Worm (Caenorhabditis elegans): ENCODE results near the gene T05A12.4.
A peak's percentile ranks its signal among the peaks of the same experiment; 100 is the strongest.

Gene T05A12.4

DNA sequence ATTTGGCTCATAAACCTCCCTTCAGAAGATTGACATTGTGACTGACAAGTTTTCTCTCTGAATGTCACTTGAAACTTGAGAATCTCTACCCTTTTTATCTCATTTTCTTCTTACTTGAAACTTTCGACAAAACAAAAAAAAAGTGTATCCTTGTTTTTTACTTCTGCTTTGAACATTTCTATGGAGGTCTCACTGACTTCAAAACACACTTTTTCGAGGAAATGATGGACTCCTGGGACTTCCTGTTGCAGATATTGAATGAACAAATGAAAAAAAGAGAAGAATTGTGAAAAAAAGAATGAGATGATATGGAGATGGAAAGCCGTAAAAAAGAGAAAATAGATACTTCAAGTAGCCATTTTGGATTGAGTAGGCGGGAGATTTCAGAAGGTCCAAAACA, 53.4 kb downstream of the T05A12.4 start:
- no peak for TF ChIP-seq nfya-1 (tag; optimal IDR thresholded peaks at IDR 0.05; ENCODE audit: insufficient read depth)
- TF ChIP-seq ceh-9 (tag; optimal IDR thresholded peaks at IDR 0.05): no peak
- peak; percentile 62 for TF ChIP-seq fkh-10 (GFP tag; optimal IDR thresholded peaks at IDR 0.05)
- no peak for TF ChIP-seq elt-1 (tag; optimal IDR thresholded peaks at IDR 0.05)

DNA sequence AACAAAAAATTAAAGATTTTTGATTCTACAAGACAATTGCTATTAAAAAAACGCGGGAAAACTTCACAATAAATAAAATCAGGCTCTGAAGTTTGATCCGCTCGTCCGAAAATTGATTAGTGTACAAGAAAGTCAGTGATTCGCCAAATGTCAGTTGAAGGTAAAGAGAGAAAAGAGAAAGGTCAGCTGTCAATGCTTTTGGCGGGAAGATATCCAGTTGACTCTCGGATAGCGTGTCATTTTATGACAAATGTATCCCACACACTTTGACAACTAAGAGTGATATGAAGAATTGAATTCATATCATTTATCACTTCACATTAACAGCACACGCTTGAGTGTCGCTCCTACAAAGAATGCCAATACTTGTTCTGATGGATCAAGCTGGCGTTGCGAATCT, 59.1 kb downstream of the T05A12.4 start:
- TF ChIP-seq nfya-1 (tag; optimal IDR thresholded peaks at IDR 0.05; ENCODE audit: insufficient read depth): peak; percentile 22
- TF ChIP-seq fkh-10 (GFP tag; optimal IDR thresholded peaks at IDR 0.05): no peak
- TF ChIP-seq lin-39 (tag; optimal IDR thresholded peaks at IDR 0.05): peak; percentile 7
